Fruit fly (Drosophila melanogaster) whole organism, embryonic: Measurements from ENCODE around the gene CAH7.
A peak's percentile ranks its signal among the peaks of the same experiment; 100 is the strongest.

ENCODE experiments used
- Aef1 ChIP-seq: fragments of 200-800 bp; sonication (Bioruptor generic); IDR thresholded peaks from 3 replicates; pipeline ENCODE4 v1.3.6; 2022; ENCODE audit warnings: missing biosample characterization, missing genetic modification characterization
- Bdp1 ChIP-seq: fragments of 200-800 bp; sonication (Bioruptor generic); optimal IDR thresholded peaks from 3 replicates; lab custom pipeline; 2016; ENCODE audit warnings: missing biosample characterization, missing genetic modification characterization
- BtbVII ChIP-seq: fragments of 200-800 bp; sonication (Bioruptor generic); optimal IDR thresholded peaks from 3 replicates; lab custom pipeline; 2017; ENCODE audit warnings: missing biosample characterization, mild to moderate bottlenecking, missing genetic modification characterization
- CG11093 ChIP-seq: fragments of 200-800 bp; sonication (Bioruptor generic); IDR thresholded peaks from 3 replicates; pipeline ENCODE4 v1.3.6; 2022; ENCODE audit warnings: missing biosample characterization, missing genetic modification characterization
- CG11695 ChIP-seq: fragments of 200-800 bp; sonication (Bioruptor generic); IDR thresholded peaks from 3 replicates; pipeline ENCODE4 v1.3.6; 2022; ENCODE audit warnings: missing biosample characterization, missing genetic modification characterization
- CG12104 ChIP-seq: fragments of 200-800 bp; sonication (Bioruptor generic); optimal IDR thresholded peaks from 3 replicates; lab custom pipeline; 2016; ENCODE audit warnings: missing biosample characterization, missing genetic modification characterization
- CG13296 ChIP-seq: fragments of 200-800 bp; sonication (Bioruptor generic); optimal IDR thresholded peaks from 3 replicates; lab custom pipeline; 2018; ENCODE audit warnings: missing biosample characterization, mild to moderate bottlenecking, missing genetic modification characterization
- CG14441 ChIP-seq: fragments of 200-800 bp; sonication (Bioruptor generic); IDR thresholded peaks from 2 replicates; pipeline ENCODE4 v1.3.6; 2022; ENCODE audit warnings: missing biosample characterization, missing genetic modification characterization
- CG16863 ChIP-seq: fragments of 200-800 bp; sonication (Bioruptor generic); optimal IDR thresholded peaks from 3 replicates; lab custom pipeline; 2016; ENCODE audit warnings: missing biosample characterization, missing genetic modification characterization
- CG18476 ChIP-seq: fragments of 200-800 bp; sonication (Bioruptor generic); optimal IDR thresholded peaks from 2 replicates; lab custom pipeline; 2016; ENCODE audit warnings: missing biosample characterization, mild to moderate bottlenecking, missing genetic modification characterization
- CG32767 ChIP-seq: fragments of 200-800 bp; sonication (Bioruptor generic); IDR thresholded peaks from 2 replicates; pipeline ENCODE4 v1.3.6; 2022; ENCODE audit warnings: missing biosample characterization, missing genetic modification characterization
- CG32772 ChIP-seq: fragments of 200-800 bp; sonication (Bioruptor generic); IDR thresholded peaks from 2 replicates; pipeline ENCODE4 v1.3.6; 2022; ENCODE audit warnings: missing biosample characterization, missing genetic modification characterization
- CG3281 ChIP-seq: fragments of 200-800 bp; sonication (Bioruptor generic); optimal IDR thresholded peaks from 3 replicates; lab custom pipeline; 2017; ENCODE audit warnings: missing biosample characterization, mild to moderate bottlenecking, missing genetic modification characterization
- CG33557 ChIP-seq: fragments of 200-800 bp; sonication (Bioruptor generic); optimal IDR thresholded peaks from 2 replicates; lab custom pipeline; 2019; ENCODE audit warnings: missing biosample characterization, mild to moderate bottlenecking, missing genetic modification characterization, moderate library complexity
- CG43689 ChIP-seq: fragments of 200-800 bp; sonication (Bioruptor generic); IDR thresholded peaks from 2 replicates; pipeline ENCODE4 v1.3.6; 2022; ENCODE audit warnings: missing biosample characterization, missing genetic modification characterization
- CG4730 ChIP-seq: fragments of 200-800 bp; sonication (Bioruptor generic); IDR thresholded peaks from 2 replicates; pipeline ENCODE4 v1.3.6; 2022; ENCODE audit warnings: missing biosample characterization, missing genetic modification characterization
- CG6854 ChIP-seq: fragments of 200-800 bp; sonication (Bioruptor generic); optimal IDR thresholded peaks from 3 replicates; lab custom pipeline; 2017; ENCODE audit warnings: missing biosample characterization, mild to moderate bottlenecking, missing genetic modification characterization
- CG7357 ChIP-seq: fragments of 200-800 bp; sonication (Bioruptor generic); IDR thresholded peaks from 3 replicates; pipeline ENCODE4 v1.3.6; 2022; ENCODE audit warnings: missing biosample characterization, missing genetic modification characterization
- CHES-1-like ChIP-seq: fragments of 200-800 bp; sonication (Bioruptor generic); optimal IDR thresholded peaks from 2 replicates; lab custom pipeline; 2016; ENCODE audit warnings: missing biosample characterization, missing genetic modification characterization
- CTCF ChIP-seq: fragments of 200-800 bp; sonication (Bioruptor generic); optimal IDR thresholded peaks from 2 replicates; lab custom pipeline; 2017; ENCODE audit warnings: missing biosample characterization, mild to moderate bottlenecking, missing genetic modification characterization, moderate library complexity
- Dad ChIP-seq: fragments of 200-800 bp; sonication (Bioruptor generic); optimal IDR thresholded peaks from 3 replicates; lab custom pipeline; 2016; ENCODE audit warnings: missing biosample characterization, missing genetic modification characterization
- Dp ChIP-seq: fragments of 200-800 bp; sonication (Bioruptor generic); optimal IDR thresholded peaks from 2 replicates; lab custom pipeline; 2018; ENCODE audit warnings: missing biosample characterization, mild to moderate bottlenecking, missing genetic modification characterization, moderate library complexity
- Drgx ChIP-seq: fragments of 200-800 bp; sonication (Bioruptor generic); IDR thresholded peaks from 2 replicates; pipeline ENCODE4 v1.3.6; 2022; ENCODE audit warnings: missing biosample characterization, missing genetic modification characterization
- E2f1 ChIP-seq: fragments of 200-800 bp; sonication (Bioruptor generic); IDR thresholded peaks from 2 replicates; pipeline ENCODE4 v1.3.6; 2022; ENCODE audit warnings: missing biosample characterization, missing genetic modification characterization
- Eip74EF ChIP-seq, 2 experiments: fragments of 200-800 bp in 1 of 2; fragments of >200 bp in 1 of 2; sonication (Bioruptor generic) in 1 of 2; optimal IDR thresholded peaks; 2 replicates each; lab custom pipeline; 2017 to 2019; ENCODE audit warnings: missing biosample characterization in 2 of 2, missing genetic modification characterization in 2 of 2, mild to moderate bottlenecking in 1 of 2, moderate library complexity in 1 of 2
- Lpt ChIP-seq: fragments of >200 bp; optimal IDR thresholded peaks from 2 replicates; lab custom pipeline; 2018; ENCODE audit warnings: missing biosample characterization, missing genetic modification characterization
- Oaz ChIP-seq: fragments of 200-800 bp; sonication (Bioruptor generic); IDR thresholded peaks from 2 replicates; pipeline ENCODE4 v1.3.6; 2022; ENCODE audit warnings: missing biosample characterization, missing genetic modification characterization
- Ravus ChIP-seq: fragments of 200-800 bp; sonication (Bioruptor generic); IDR thresholded peaks from 2 replicates; pipeline ENCODE4 v1.3.6; 2022; ENCODE audit warnings: missing biosample characterization, missing genetic modification characterization
- Scr ChIP-seq: fragments of 200-800 bp; sonication (Bioruptor generic); IDR thresholded peaks from 2 replicates; pipeline ENCODE4 v1.3.6; 2022; ENCODE audit warnings: missing biosample characterization, missing genetic modification characterization; ENCODE audit not compliant: partially characterized antibody
- Ssrp ChIP-seq: fragments of 200-800 bp; sonication (Bioruptor generic); optimal IDR thresholded peaks from 2 replicates; lab custom pipeline; 2018; ENCODE audit warnings: missing biosample characterization, mild to moderate bottlenecking, missing genetic modification characterization, moderate library complexity
- btn ChIP-seq: fragments of 200-800 bp; sonication (Bioruptor generic); optimal IDR thresholded peaks from 2 replicates; lab custom pipeline; 2016; ENCODE audit warnings: missing biosample characterization, missing genetic modification characterization
- chn ChIP-seq: fragments of 200-800 bp; sonication (Bioruptor generic); optimal IDR thresholded peaks from 2 replicates; lab custom pipeline; 2016; ENCODE audit warnings: missing biosample characterization, missing genetic modification characterization
- danr ChIP-seq: fragments of 200-800 bp; sonication (Bioruptor generic); IDR thresholded peaks from 2 replicates; pipeline ENCODE4 v1.3.6; 2022; ENCODE audit warnings: missing biosample characterization, missing genetic modification characterization
- gce ChIP-seq: fragments of 200-800 bp; sonication (Bioruptor generic); IDR thresholded peaks from 3 replicates; pipeline ENCODE4 v1.3.6; 2022; ENCODE audit warnings: missing biosample characterization, missing genetic modification characterization
- gem ChIP-seq: fragments of 200-800 bp; sonication (Bioruptor generic); optimal IDR thresholded peaks from 2 replicates; lab custom pipeline; 2019; ENCODE audit warnings: missing biosample characterization, mild to moderate bottlenecking, missing genetic modification characterization, moderate library complexity
- gro ChIP-seq: fragments of 200-800 bp; sonication (Bioruptor generic); optimal IDR thresholded peaks from 2 replicates; lab custom pipeline; 2016; ENCODE audit warnings: missing biosample characterization, missing genetic modification characterization
- insv ChIP-seq, 2 experiments: fragments of 200-800 bp; sonication (Bioruptor generic); optimal IDR thresholded peaks; 3 replicates each; lab custom pipeline; 2016 to 2018; ENCODE audit warnings: missing biosample characterization in 2 of 2, missing genetic modification characterization in 2 of 2
- inv ChIP-seq: fragments of 200-800 bp; sonication (Bioruptor generic); IDR thresholded peaks from 2 replicates; pipeline ENCODE4 v1.3.6; 2022; ENCODE audit warnings: missing biosample characterization, missing genetic modification characterization; ENCODE audit not compliant: partially characterized antibody
- jigr1 ChIP-seq: fragments of 200-800 bp; sonication (Bioruptor generic); IDR thresholded peaks from 3 replicates; pipeline ENCODE4 v1.3.6; 2022; ENCODE audit warnings: missing biosample characterization, missing genetic modification characterization
- ken ChIP-seq: fragments of 200-800 bp; sonication (Bioruptor generic); IDR thresholded peaks from 3 replicates; pipeline ENCODE4 v1.3.6; 2022; ENCODE audit warnings: missing biosample characterization, missing genetic modification characterization
- mirr ChIP-seq: fragments of 200-800 bp; sonication (Bioruptor generic); optimal IDR thresholded peaks from 3 replicates; lab custom pipeline; 2018; ENCODE audit warnings: missing biosample characterization, mild to moderate bottlenecking, missing genetic modification characterization
- nom ChIP-seq: fragments of 200-800 bp; sonication (Bioruptor generic); optimal IDR thresholded peaks from 2 replicates; lab custom pipeline; 2017; ENCODE audit warnings: missing biosample characterization, missing genetic modification characterization, mild to moderate bottlenecking, moderate library complexity, missing genetic modification reagents
- peb ChIP-seq: fragments of 200-800 bp; sonication (Bioruptor generic); IDR thresholded peaks from 2 replicates; pipeline ENCODE4 v1.3.6; 2022; ENCODE audit warnings: missing biosample characterization, missing genetic modification characterization
- scrt ChIP-seq: fragments of 200-800 bp; sonication (Bioruptor generic); optimal IDR thresholded peaks from 2 replicates; lab custom pipeline; 2018; ENCODE audit warnings: missing biosample characterization, mild to moderate bottlenecking, missing genetic modification characterization, moderate library complexity
- sd ChIP-seq: fragments of 200-800 bp; sonication (Bioruptor generic); optimal IDR thresholded peaks from 3 replicates; lab custom pipeline; 2018; ENCODE audit warnings: missing biosample characterization, mild to moderate bottlenecking, missing genetic modification characterization, moderate library complexity
- sens ChIP-seq: fragments of 200-800 bp; sonication (Bioruptor generic); peaks from one replicate; lab custom pipeline; 2016; ENCODE audit warnings: missing biosample characterization, missing genetic modification characterization
- slp2 ChIP-seq: fragments of 200-800 bp; sonication (Bioruptor generic); optimal IDR thresholded peaks from 2 replicates; lab custom pipeline; 2016; ENCODE audit warnings: missing biosample characterization, missing genetic modification characterization
- sna ChIP-seq: fragments of 200-800 bp; sonication (Bioruptor generic); IDR thresholded peaks from 2 replicates; pipeline ENCODE4 v1.3.6; 2022; ENCODE audit warnings: missing biosample characterization, missing genetic modification characterization; ENCODE audit not compliant: partially characterized antibody
- so ChIP-seq: fragments of 200-800 bp; sonication (Bioruptor generic); IDR thresholded peaks from 3 replicates; pipeline ENCODE4 v1.3.6; 2022; ENCODE audit warnings: missing biosample characterization, missing genetic modification characterization
- vvl ChIP-seq: fragments of 200-800 bp; sonication (Bioruptor generic); IDR thresholded peaks from 2 replicates; pipeline ENCODE4 v1.3.6; 2022; ENCODE audit warnings: missing biosample characterization, missing genetic modification characterization

CAH7 gene

dm6 chr3R:10153957-10154685, 42.1 kb downstream of the CAH7 start (continued):
- TF ChIP-seq CG11695 (GFP tag; lab: Robert Waterston, UW) (0 out of 3 replicates have a peak, but pooled peaks have one; percentile 12), so (GFP tag; lab: Robert Waterston, UW) (0 out of 3 replicates have a peak, but pooled peaks have one; percentile 12), ken (GFP tag; lab: Robert Waterston, UW) (0 out of 3 replicates have a peak, but pooled peaks have one; percentile 32), sens (GFP tag; lab: Kevin White, UChicago) (peak; percentile 80), danr (no peak), insv (GFP tag; optimal IDR thresholded peaks at IDR 0.05; lab: Kevin White, UChicago) (no peak), CG43689 (GFP tag; lab: Robert Waterston, UW) (0 out of 2 replicates have a peak, but pooled peaks have one; percentile 23), Ssrp (tag; lab: Kevin White, UChicago) (no peak), gem (peak; percentile 65), CG14441 (peak; percentile 69), Oaz (GFP tag; lab: Robert Waterston, UW) (peak; percentile 23; the same call in 1 of the 2 replicates), CG18476 (no peak), Aef1 (GFP tag; lab: Robert Waterston, UW) (peak; percentile 33; the same call in 1 of the 3 replicates), CG13296 (no peak), gce (GFP tag; lab: Robert Waterston, UW) (no peak), inv (no peak), peb (GFP tag; lab: Robert Waterston, UW) (no peak), Drgx (GFP tag; lab: Robert Waterston, UW) (peak; percentile 83), CG32772 (GFP tag; lab: Robert Waterston, UW) (0 out of 2 replicates have a peak, but pooled peaks have one; percentile 8), slp2 (GFP tag; lab: Kevin White, UChicago) (no peak), sd (tag; lab: Kevin White, UChicago) (no peak), scrt (no peak), Dp (GFP tag; lab: Kevin White, UChicago) (no peak), BtbVII (GFP tag; lab: Kevin White, UChicago) (no peak), chn (GFP tag; lab: Kevin White, UChicago) (peak; percentile 17), Scr (GFP tag; lab: Robert Waterston, UW) (no peak), CG32767 (GFP tag; lab: Robert Waterston, UW) (peak; percentile 15; the same call in 1 of the 2 replicates), CG3281 (peak; percentile 0), CG33557 (GFP tag; lab: Kevin White, UChicago) (no peak), CG6854 (GFP tag; lab: Kevin White, UChicago) (no peak), CHES-1-like (GFP tag; lab: Kevin White, UChicago) (no peak), nom (GFP tag; lab: Kevin White, UChicago) (no peak), vvl (GFP tag; lab: Robert Waterston, UW) (peak; percentile 22; the same call in 1 of the 2 replicates), Ravus (GFP tag; lab: Robert Waterston, UW) (no peak), btn (GFP tag; lab: Kevin White, UChicago) (no peak), Dad (GFP tag; lab: Kevin White, UChicago) (no peak), CTCF (GFP tag; lab: Kevin White, UChicago) (no peak), gro (GFP tag; lab: Kevin White, UChicago) (no peak), CG4730 (GFP tag; lab: Robert Waterston, UW) (peak; percentile 16; the same call in 1 of the 2 replicates), CG7357 (GFP tag; lab: Robert Waterston, UW) (no peak), CG11093 (no peak), Lpt (GFP tag; lab: Kevin White, UChicago) (no peak), mirr (GFP tag; lab: Kevin White, UChicago) (no peak), E2f1 (GFP tag; lab: Robert Waterston, UW) (peak; percentile 31; the same call in 1 of the 2 replicates), CG12104 (no peak), sna (GFP tag; lab: Robert Waterston, UW) (no peak), CG16863 (GFP tag; lab: Kevin White, UChicago) (no peak), jigr1 (GFP tag; lab: Robert Waterston, UW) (no peak), Bdp1 (GFP tag; lab: Kevin White, UChicago) (no peak), Eip74EF (GFP tag; optimal IDR thresholded peaks at IDR 0.05; lab: Kevin White, UChicago) (no peak)
